Fruit fly (Drosophila melanogaster) whole organism, embryonic: ENCODE measurements around the gene Lmpt.
A peak's percentile ranks its signal among the peaks of the same experiment; 100 is the strongest.

Experiments
- B-H1 ChIP-seq: fragments of 200-800 bp; sonication (Bioruptor generic); IDR thresholded peaks from 3 replicates; pipeline ENCODE4 v1.3.6; 2022; ENCODE audit warnings: missing biosample characterization, missing genetic modification characterization
- CG10959 ChIP-seq: fragments of 200-800 bp; sonication (Bioruptor generic); IDR thresholded peaks from 2 replicates; pipeline ENCODE4 v1.3.6; 2022; ENCODE audit warnings: missing biosample characterization, missing genetic modification characterization
- CG11247 ChIP-seq: fragments of 200-800 bp; sonication (Bioruptor generic); IDR thresholded peaks from 2 replicates; pipeline ENCODE4 v1.3.6; 2022; ENCODE audit warnings: missing biosample characterization, missing genetic modification characterization
- CG11695 ChIP-seq: fragments of 200-800 bp; sonication (Bioruptor generic); IDR thresholded peaks from 3 replicates; pipeline ENCODE4 v1.3.6; 2022; ENCODE audit warnings: missing biosample characterization, missing genetic modification characterization
- CG14050 ChIP-seq: fragments of 200-800 bp; sonication (Bioruptor generic); IDR thresholded peaks from 3 replicates; pipeline ENCODE4 v1.3.6; 2022; ENCODE audit warnings: missing biosample characterization, missing genetic modification characterization
- CG1647 ChIP-seq: fragments of 200-800 bp; sonication (Bioruptor generic); optimal IDR thresholded peaks from 3 replicates; lab custom pipeline; 2016; ENCODE audit warnings: missing biosample characterization, missing genetic modification characterization
- CG18764 ChIP-seq: fragments of 200-800 bp; sonication (Bioruptor generic); optimal IDR thresholded peaks from 3 replicates; lab custom pipeline; 2016; ENCODE audit warnings: missing biosample characterization, missing genetic modification characterization
- CG2202 ChIP-seq: fragments of 200-800 bp; sonication (Bioruptor generic); optimal IDR thresholded peaks from 2 replicates; lab custom pipeline; 2018; ENCODE audit warnings: missing biosample characterization, mild to moderate bottlenecking, missing genetic modification characterization
- CG30020 ChIP-seq: fragments of 200-800 bp; optimal IDR thresholded peaks from 2 replicates; lab custom pipeline; 2019; ENCODE audit warnings: missing biosample characterization, mild to moderate bottlenecking, missing genetic modification characterization, moderate library complexity
- CG30431 ChIP-seq: fragments of 200-800 bp; sonication (Bioruptor generic); optimal IDR thresholded peaks from 2 replicates; lab custom pipeline; 2017; ENCODE audit warnings: missing biosample characterization, missing genetic modification characterization
- CG4424 ChIP-seq: fragments of 200-800 bp; sonication (Bioruptor generic); optimal IDR thresholded peaks from 3 replicates; lab custom pipeline; 2016; ENCODE audit warnings: missing biosample characterization, missing genetic modification characterization
- CG4854 ChIP-seq: fragments of 200-800 bp; sonication (Bioruptor generic); optimal IDR thresholded peaks from 2 replicates; lab custom pipeline; 2016; ENCODE audit warnings: missing biosample characterization, missing genetic modification characterization, inconsistent platforms
- CG8924 ChIP-seq: fragments of 200-800 bp; optimal IDR thresholded peaks from 3 replicates; lab custom pipeline; 2019; ENCODE audit warnings: missing biosample characterization, mild to moderate bottlenecking, missing genetic modification characterization, moderate library complexity
- CG9727 ChIP-seq: fragments of 200-800 bp; sonication (Bioruptor generic); optimal IDR thresholded peaks from 3 replicates; lab custom pipeline; 2017; ENCODE audit warnings: missing biosample characterization, mild to moderate bottlenecking, missing genetic modification characterization
- D ChIP-seq, 2 experiments: fragments of 200-800 bp in 1 of 2; fragments of >200 bp in 1 of 2; sonication (Bioruptor generic) in 1 of 2; optimal IDR thresholded peaks; 2 replicates in 1 of 2; 3 replicates in 1 of 2; lab custom pipeline; 2017; ENCODE audit warnings: mild to moderate bottlenecking in 1 of 2, missing biosample characterization in 1 of 2, missing genetic modification characterization in 1 of 2, missing genetic modification reagents in 1 of 2
- D19B ChIP-seq: fragments of 200-800 bp; sonication (Bioruptor generic); optimal IDR thresholded peaks from 2 replicates; lab custom pipeline; 2017; ENCODE audit warnings: missing biosample characterization, mild to moderate bottlenecking, missing genetic modification characterization
- Dbx ChIP-seq: fragments of 200-800 bp; sonication (Bioruptor generic); IDR thresholded peaks from 3 replicates; pipeline ENCODE4 v1.3.6; 2022; ENCODE audit warnings: missing biosample characterization, missing genetic modification characterization
- Dfd ChIP-seq, 2 experiments: fragments of >200 bp; optimal IDR thresholded peaks; 2 replicates each; lab custom pipeline; 2017; ENCODE audit warnings: missing biosample characterization in 2 of 2, missing genetic modification characterization in 2 of 2
- Dip3 ChIP-seq: fragments of 200-800 bp; sonication (Bioruptor generic); optimal IDR thresholded peaks from 3 replicates; lab custom pipeline; 2016; ENCODE audit warnings: missing biosample characterization, missing genetic modification characterization
- Elba2 ChIP-seq: fragments of 200-800 bp; sonication (Bioruptor generic); optimal IDR thresholded peaks from 3 replicates; lab custom pipeline; 2016; ENCODE audit warnings: missing biosample characterization, missing genetic modification characterization
- Ets97D ChIP-seq: fragments of 200-800 bp; sonication (Bioruptor generic); optimal IDR thresholded peaks from 3 replicates; lab custom pipeline; 2016; ENCODE audit warnings: missing biosample characterization, missing genetic modification characterization
- Fer1 ChIP-seq: fragments of 200-800 bp; sonication (Bioruptor generic); optimal IDR thresholded peaks from 2 replicates; lab custom pipeline; 2017; ENCODE audit warnings: missing biosample characterization, mild to moderate bottlenecking, missing genetic modification characterization
- Lim3 ChIP-seq: fragments of 200-800 bp; sonication (Bioruptor generic); IDR thresholded peaks from 2 replicates; pipeline ENCODE4 v1.3.6; 2022; ENCODE audit warnings: missing biosample characterization, missing genetic modification characterization
- MBD-R2 ChIP-seq: fragments of 200-800 bp; sonication (Bioruptor generic); IDR thresholded peaks from 2 replicates; pipeline ENCODE4 v1.3.6; 2022; ENCODE audit warnings: missing biosample characterization, missing genetic modification characterization
- Med ChIP-seq: fragments of 200-800 bp; sonication (Bioruptor generic); peaks from one replicate; lab custom pipeline; 2016; ENCODE audit warnings: missing biosample characterization, missing genetic modification characterization, mild to moderate bottlenecking, inconsistent platforms, moderate library complexity
- NfI ChIP-seq: fragments of 200-800 bp; sonication (Bioruptor generic); optimal IDR thresholded peaks from 3 replicates; lab custom pipeline; 2018; ENCODE audit warnings: missing biosample characterization, mild to moderate bottlenecking, missing genetic modification characterization, moderate library complexity
- Rx ChIP-seq: fragments of 200-800 bp; sonication (Bioruptor generic); IDR thresholded peaks from 2 replicates; pipeline ENCODE4 v1.3.6; 2022; ENCODE audit warnings: missing biosample characterization, missing genetic modification characterization
- Sry-β ChIP-seq: fragments of 200-800 bp; sonication (Bioruptor generic); optimal IDR thresholded peaks from 2 replicates; lab custom pipeline; 2018; ENCODE audit warnings: missing biosample characterization, mild to moderate bottlenecking, missing genetic modification characterization, moderate library complexity
- Usf ChIP-seq: fragments of 200-800 bp; sonication (Bioruptor generic); optimal IDR thresholded peaks from 2 replicates; lab custom pipeline; 2017; ENCODE audit warnings: missing genotype, missing biosample characterization, missing genetic modification characterization
- ara ChIP-seq: fragments of 200-800 bp; sonication (Bioruptor generic); IDR thresholded peaks from 2 replicates; pipeline ENCODE4 v1.3.6; 2022; ENCODE audit warnings: missing biosample characterization, missing genetic modification characterization
- ase ChIP-seq: fragments of 200-800 bp; sonication (Bioruptor generic); IDR thresholded peaks from 3 replicates; pipeline ENCODE4 v1.3.6; 2022; ENCODE audit warnings: missing biosample characterization, missing genetic modification characterization
- bbx ChIP-seq: fragments of 200-800 bp; sonication (Bioruptor generic); IDR thresholded peaks from 2 replicates; pipeline ENCODE4 v1.3.6; 2022; ENCODE audit warnings: missing biosample characterization, missing genetic modification characterization; ENCODE audit not compliant: partially characterized antibody
- caup ChIP-seq: fragments of 200-800 bp; sonication (Bioruptor generic); optimal IDR thresholded peaks from 3 replicates; lab custom pipeline; 2017; ENCODE audit warnings: missing biosample characterization, mild to moderate bottlenecking, missing genetic modification characterization, moderate library complexity; ENCODE audit not compliant: severe bottlenecking
- chinmo ChIP-seq: fragments of 200-800 bp; sonication (Bioruptor generic); IDR thresholded peaks from 4 replicates; pipeline ENCODE4 v1.3.6; 2022; ENCODE audit warnings: missing biosample characterization, missing genetic modification characterization; ENCODE audit not compliant: partially characterized antibody
- chn ChIP-seq: fragments of 200-800 bp; sonication (Bioruptor generic); optimal IDR thresholded peaks from 2 replicates; lab custom pipeline; 2016; ENCODE audit warnings: missing biosample characterization, missing genetic modification characterization
- eve ChIP-seq, 2 experiments: fragments of >200 bp; optimal IDR thresholded peaks; 2 replicates each; lab custom pipeline; 2017; ENCODE audit warnings: missing biosample characterization in 2 of 2, missing genetic modification characterization in 2 of 2
- exex ChIP-seq: fragments of 200-800 bp; sonication (Bioruptor generic); optimal IDR thresholded peaks from 4 replicates; lab custom pipeline; 2018; ENCODE audit warnings: missing biosample characterization, mild to moderate bottlenecking, missing genetic modification characterization, moderate library complexity
- fd102C ChIP-seq: fragments of 200-800 bp; sonication (Bioruptor generic); optimal IDR thresholded peaks from 2 replicates; lab custom pipeline; 2018; ENCODE audit warnings: missing biosample characterization, mild to moderate bottlenecking, missing genetic modification characterization, moderate library complexity
- fd96Cb ChIP-seq: fragments of 200-800 bp; sonication (Bioruptor generic); optimal IDR thresholded peaks from 2 replicates; lab custom pipeline; 2018; ENCODE audit warnings: missing biosample characterization, mild to moderate bottlenecking, missing genetic modification characterization, moderate library complexity
- ftz-f1 ChIP-seq: fragments of 200-800 bp; sonication (Bioruptor generic); optimal IDR thresholded peaks from 2 replicates; lab custom pipeline; 2016; ENCODE audit warnings: missing biosample characterization, missing genetic modification characterization
- gro ChIP-seq: fragments of 200-800 bp; sonication (Bioruptor generic); optimal IDR thresholded peaks from 2 replicates; lab custom pipeline; 2016; ENCODE audit warnings: missing biosample characterization, missing genetic modification characterization
- knrl ChIP-seq: fragments of 200-800 bp; sonication (Bioruptor generic); IDR thresholded peaks from 3 replicates; pipeline ENCODE4 v1.3.6; 2022; ENCODE audit warnings: missing biosample characterization, missing genetic modification characterization; ENCODE audit not compliant: partially characterized antibody
- nau ChIP-seq: fragments of 200-800 bp; sonication (Bioruptor generic); optimal IDR thresholded peaks from 3 replicates; lab custom pipeline; 2017; ENCODE audit warnings: missing biosample characterization, mild to moderate bottlenecking, missing genetic modification characterization, missing genetic modification reagents
- org-1 ChIP-seq: fragments of 200-800 bp; sonication (Bioruptor generic); optimal IDR thresholded peaks from 2 replicates; lab custom pipeline; 2017; ENCODE audit warnings: missing biosample characterization, missing genetic modification characterization
- p53 ChIP-seq: fragments of 200-800 bp; sonication (Bioruptor generic); optimal IDR thresholded peaks from 2 replicates; lab custom pipeline; 2016; ENCODE audit warnings: missing biosample characterization, missing genetic modification characterization
- schlank ChIP-seq: fragments of 200-800 bp; sonication (Bioruptor generic); optimal IDR thresholded peaks from 2 replicates; lab custom pipeline; 2018; ENCODE audit warnings: missing biosample characterization, mild to moderate bottlenecking, missing genetic modification characterization
- sr ChIP-seq: fragments of 200-800 bp; sonication (Bioruptor generic); IDR thresholded peaks from 3 replicates; pipeline ENCODE4 v1.3.6; 2022; ENCODE audit warnings: missing biosample characterization, missing genetic modification characterization
- ssp ChIP-seq: fragments of 200-800 bp; sonication (Bioruptor generic); IDR thresholded peaks from 2 replicates; pipeline ENCODE4 v1.3.6; 2022; ENCODE audit warnings: missing biosample characterization, missing genetic modification characterization
- tna ChIP-seq: fragments of 200-800 bp; sonication (Bioruptor generic); IDR thresholded peaks from 2 replicates; pipeline ENCODE4 v1.3.6; 2022; ENCODE audit warnings: missing biosample characterization, missing genetic modification characterization; ENCODE audit not compliant: partially characterized antibody
- tup ChIP-seq: fragments of 200-800 bp; sonication (Bioruptor generic); optimal IDR thresholded peaks from 2 replicates; lab custom pipeline; 2016; ENCODE audit warnings: missing biosample characterization, mild to moderate bottlenecking, missing genetic modification characterization, moderate library complexity
- yki ChIP-seq: fragments of >200 bp; optimal IDR thresholded peaks from 3 replicates; lab custom pipeline; 2018

Gene Lmpt

DNA sequence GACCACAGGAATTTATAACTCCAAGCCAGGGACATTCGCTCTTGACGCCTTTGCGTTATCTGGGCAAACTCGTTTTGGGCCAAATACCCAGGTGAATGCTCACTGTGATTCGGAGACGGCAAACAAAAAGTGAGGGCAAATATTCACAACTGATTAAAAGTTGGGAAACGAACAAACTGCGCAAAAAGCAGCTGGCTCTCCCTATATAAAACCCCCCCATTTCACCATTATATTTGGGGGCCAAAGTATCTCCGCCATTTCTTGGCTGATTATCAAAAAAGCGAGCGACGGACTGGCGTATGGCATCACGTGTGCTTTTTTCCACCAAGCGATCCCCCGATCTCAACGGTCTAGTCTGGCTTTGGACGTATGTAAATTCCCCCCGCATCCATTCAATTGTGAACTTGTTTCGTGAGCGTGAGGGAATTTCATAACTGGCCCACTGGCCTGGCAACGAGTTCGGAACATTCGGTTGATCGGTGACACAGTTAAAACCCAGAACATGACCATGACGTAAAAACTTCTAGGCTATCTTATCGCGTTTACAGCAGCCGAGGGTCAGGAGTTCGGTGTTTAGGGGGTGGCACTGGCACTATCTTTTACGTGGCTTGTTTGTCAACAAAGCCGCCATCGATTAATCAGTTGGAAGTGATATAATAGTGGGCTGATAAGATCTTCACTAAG is 93.4 kb downstream of the Lmpt start (continued):
- peak; percentile 71; the same call in 1 of the 4 replicates for TF ChIP-seq chinmo (GFP tag; lab: Robert Waterston, UW)
- no peak for TF ChIP-seq Ets97D (GFP tag; lab: Kevin White, UChicago)
- TF ChIP-seq schlank (tag; lab: Kevin White, UChicago) = no peak
- no peak for TF ChIP-seq CG14050 (GFP tag; lab: Robert Waterston, UW)
- no peak for TF ChIP-seq Lim3 (GFP tag; lab: Robert Waterston, UW)
- no peak for TF ChIP-seq CG2202 (tag; lab: Kevin White, UChicago)
- peak; percentile 81 for TF ChIP-seq ftz-f1 (GFP tag; lab: Kevin White, UChicago)
- no peak for TF ChIP-seq CG30020 (tag; lab: Kevin White, UChicago)
- TF ChIP-seq CG4854 (GFP tag; lab: Kevin White, UChicago) = no peak
- TF ChIP-seq B-H1 (GFP tag; lab: Robert Waterston, UW) = no peak
- no peak for TF ChIP-seq D19B
- TF ChIP-seq caup (GFP tag; lab: Kevin White, UChicago) = peak; percentile 4
- TF ChIP-seq Elba2 (GFP tag; lab: Kevin White, UChicago) = no peak
- peak; percentile 72; the same call in 1 of the 3 replicates for TF ChIP-seq sr (GFP tag; lab: Robert Waterston, UW)
- TF ChIP-seq Sry-β = no peak
- TF ChIP-seq ara (GFP tag; lab: Robert Waterston, UW) = no peak
- TF ChIP-seq NfI (GFP tag; lab: Kevin White, UChicago) = no peak
- TF ChIP-seq gro (GFP tag; lab: Kevin White, UChicago) = peak; percentile 45
- no peak for TF ChIP-seq ssp
- no peak for TF ChIP-seq tup (GFP tag; lab: Kevin White, UChicago)
- no peak for TF ChIP-seq Dfd (GFP tag; optimal IDR thresholded peaks at IDR 0.05; lab: Kevin White, UChicago)
- TF ChIP-seq CG18764 (GFP tag; lab: Kevin White, UChicago) = no peak
- no peak for TF ChIP-seq CG8924 (tag; lab: Kevin White, UChicago)
- no peak for TF ChIP-seq yki (lab: Kevin White, UChicago)
- no peak for TF ChIP-seq CG30431 (GFP tag; lab: Kevin White, UChicago)
- no peak for TF ChIP-seq fd96Cb (tag; lab: Kevin White, UChicago)
- no peak for TF ChIP-seq chn (GFP tag; lab: Kevin White, UChicago)
- no peak for TF ChIP-seq eve (GFP tag; optimal IDR thresholded peaks at IDR 0.05; lab: Kevin White, UChicago)
- TF ChIP-seq fd102C (GFP tag; lab: Kevin White, UChicago) = no peak
- no peak for TF ChIP-seq CG9727
- no peak for TF ChIP-seq org-1 (GFP tag; lab: Kevin White, UChicago)
- TF ChIP-seq CG11695 (GFP tag; lab: Robert Waterston, UW) = no peak
- no peak for TF ChIP-seq CG11247 (GFP tag; lab: Robert Waterston, UW)
- no peak for TF ChIP-seq Dip3 (GFP tag; lab: Kevin White, UChicago)
- no peak for TF ChIP-seq MBD-R2 (GFP tag; lab: Robert Waterston, UW)
- no peak for TF ChIP-seq knrl (GFP tag; lab: Robert Waterston, UW)
- TF ChIP-seq Dbx (GFP tag; lab: Robert Waterston, UW) = no peak
- no peak for TF ChIP-seq bbx
- TF ChIP-seq CG4424 (GFP tag; lab: Kevin White, UChicago) = no peak
- TF ChIP-seq Fer1 (GFP tag; lab: Kevin White, UChicago) = no peak
- no peak for TF ChIP-seq Rx (GFP tag; lab: Robert Waterston, UW)
- no peak for TF ChIP-seq Usf (GFP tag; lab: Kevin White, UChicago)
- no peak for TF ChIP-seq CG10959 (GFP tag; lab: Robert Waterston, UW)
- TF ChIP-seq nau (GFP tag; lab: Kevin White, UChicago) = no peak
- TF ChIP-seq Med (GFP tag; lab: Kevin White, UChicago) = peak; percentile 79
- TF ChIP-seq ase (GFP tag; lab: Robert Waterston, UW) = no peak
- no peak for TF ChIP-seq CG1647 (GFP tag; lab: Kevin White, UChicago)
- TF ChIP-seq exex = peak; percentile 54
- TF ChIP-seq D (optimal IDR thresholded peaks at IDR 0.05; lab: Kevin White, UChicago) = no peak
- TF ChIP-seq D (GFP tag; optimal IDR thresholded peaks at IDR 0.05; lab: Kevin White, UChicago) = no peak
- TF ChIP-seq tna (GFP tag; lab: Robert Waterston, UW) = no peak
- TF ChIP-seq p53 (GFP tag; lab: Kevin White, UChicago) = no peak
